Worm (Caenorhabditis elegans): ENCODE data around the gene pfd-4.

DNA sequence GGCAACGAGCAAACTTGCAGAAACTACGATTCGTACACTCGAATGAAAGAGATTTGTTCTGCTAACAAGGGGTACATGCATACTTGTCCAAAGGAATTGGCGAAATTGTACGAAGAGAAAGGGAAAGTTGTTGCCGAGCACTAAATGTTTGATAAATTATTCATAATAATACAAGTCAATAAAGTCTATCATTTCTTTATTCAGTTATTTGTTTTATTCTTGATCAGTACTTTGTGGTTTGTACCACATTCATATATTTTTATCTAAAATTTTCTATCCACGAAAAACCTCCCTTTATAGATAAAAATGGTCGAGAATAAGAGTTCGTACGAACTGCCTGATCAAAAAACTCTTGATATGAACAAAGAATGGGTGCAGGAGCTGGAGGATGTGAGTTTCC, 5.5 kb downstream of the pfd-4 start, which contains the start of gene edg-1:
- TF ChIP-seq jun-1 (tag; optimal IDR thresholded peaks at IDR 0.05) (no peak), mep-1 (tag; optimal IDR thresholded peaks at IDR 0.05) (no peak), lin-13 (GFP tag; optimal IDR thresholded peaks at IDR 0.05) (no peak)

Data from whole organism, L4 larva.